Worm (Caenorhabditis elegans) whole organism, young adult: ENCODE results near the gene Y57G11C.8.
A peak's percentile ranks its signal among the peaks of the same experiment; 100 is the strongest.

Source experiments
- B0035.1 ChIP-seq: sonication (generic microtip); optimal IDR thresholded peaks from 2 replicates; lab custom pipeline; 2016; ENCODE audit warnings: missing genetic modification characterization, mild to moderate bottlenecking, missing compliant biosample characterization, missing genotype, missing genetic modification reagents
- C06A6.2 ChIP-seq: fragments of 200-800 bp; sonication (Bioruptor generic); conservative IDR thresholded peaks from 2 replicates; pipeline ENCODE4 v1.3.6; 2022; ENCODE audit warnings: missing genetic modification characterization, missing compliant biosample characterization
- D2030.7 ChIP-seq: fragments of 200-800 bp; sonication (Bioruptor generic); IDR thresholded peaks from 2 replicates; pipeline ENCODE4 v1.3.6; 2022; ENCODE audit warnings: missing genetic modification reagents, missing genetic modification characterization, missing compliant biosample characterization
- F33H1.4 ChIP-seq: fragments of 200-800 bp; sonication (Bioruptor generic); IDR thresholded peaks from 2 replicates; pipeline ENCODE4 v1.3.6; 2022; ENCODE audit warnings: missing genetic modification reagents, missing genetic modification characterization, missing compliant biosample characterization
- F37B4.10 ChIP-seq: fragments of 200-800 bp; sonication (Bioruptor generic); IDR thresholded peaks from 2 replicates; pipeline ENCODE4 v1.3.6; 2022; ENCODE audit warnings: missing genetic modification characterization, missing compliant biosample characterization
- F55B11.4 ChIP-seq: sonication (generic microtip); optimal IDR thresholded peaks from 2 replicates; lab custom pipeline; 2016; ENCODE audit warnings: missing compliant biosample characterization, missing genetic modification characterization, borderline replicate concordance; ENCODE audit not compliant: insufficient read depth
- F57C9.4 ChIP-seq: sonication (generic microtip); optimal IDR thresholded peaks from 2 replicates; lab custom pipeline; 2017; ENCODE audit warnings: mild to moderate bottlenecking, missing genetic modification characterization, missing compliant biosample characterization
- K11D2.4 ChIP-seq: fragments of 200-800 bp; sonication (Bioruptor generic); IDR thresholded peaks from 2 replicates; pipeline ENCODE4 v1.3.6; 2022; ENCODE audit warnings: missing genetic modification reagents, missing genetic modification characterization, missing compliant biosample characterization
- T07F8.4 ChIP-seq: sonication (generic microtip); optimal IDR thresholded peaks from 2 replicates; lab custom pipeline; 2016; ENCODE audit warnings: mild to moderate bottlenecking, missing genetic modification characterization, moderate library complexity, missing compliant biosample characterization
- Y53F4B.3 ChIP-seq: fragments of 200-800 bp; sonication (Bioruptor generic); IDR thresholded peaks from 2 replicates; pipeline ENCODE4 v1.3.6; 2022; ENCODE audit warnings: missing genetic modification reagents, missing genetic modification characterization, missing compliant biosample characterization
- Y56A3A.18 ChIP-seq: fragments of 200-800 bp; sonication (Bioruptor generic); IDR thresholded peaks from 2 replicates; pipeline ENCODE4 v1.3.6; 2022; ENCODE audit warnings: missing genetic modification reagents, missing genetic modification characterization, missing compliant biosample characterization
- Y67H2A.10 ChIP-seq: fragments of 200-800 bp; sonication (Bioruptor generic); conservative IDR thresholded peaks from 2 replicates; pipeline ENCODE4 v1.3.6; 2022; ENCODE audit warnings: missing genetic modification reagents, missing genetic modification characterization, missing compliant biosample characterization
- Y79H2A.3 ChIP-seq: fragments of 200-800 bp; sonication (Bioruptor generic); conservative IDR thresholded peaks from 2 replicates; pipeline ENCODE4 v1.3.6; 2022; ENCODE audit warnings: missing genetic modification reagents, missing genetic modification characterization, missing compliant biosample characterization
- Y95B8A.8 ChIP-seq: fragments of 200-800 bp; sonication (Bioruptor generic); IDR thresholded peaks from 2 replicates; pipeline ENCODE4 v1.3.6; 2022; ENCODE audit warnings: missing genetic modification reagents, missing genetic modification characterization, missing compliant biosample characterization
- akir-1 ChIP-seq: fragments of 200-800 bp; sonication (Bioruptor generic); optimal IDR thresholded peaks from 2 replicates; lab custom pipeline; 2018; ENCODE audit warnings: mild to moderate bottlenecking, missing genetic modification characterization, moderate library complexity, missing compliant biosample characterization
- attf-6 ChIP-seq: fragments of 200-800 bp; sonication (Bioruptor generic); IDR thresholded peaks from 2 replicates; pipeline ENCODE4 v1.3.6; 2022; ENCODE audit warnings: missing genetic modification reagents, missing genetic modification characterization, missing compliant biosample characterization
- cebp-1 ChIP-seq, 2 experiments: fragments of 200-800 bp in 1 of 2; sonication (Bioruptor generic) in 1 of 2; sonication (generic microtip) in 1 of 2; IDR thresholded peaks in 1 of 2; optimal IDR thresholded peaks in 1 of 2; 2 replicates each; pipeline versions ENCODE4 v1.3.6 to Lab custom; 2017 to 2022; ENCODE audit warnings: missing compliant biosample characterization in 2 of 2, missing genetic modification characterization in 2 of 2, mild to moderate bottlenecking in 1 of 2, missing genetic modification reagents in 1 of 2, moderate library complexity in 1 of 2
- cebp-2 ChIP-seq: fragments of 200-800 bp; sonication (Bioruptor generic); IDR thresholded peaks from 2 replicates; pipeline ENCODE4 v1.3.6; 2022; ENCODE audit warnings: missing genetic modification characterization, missing compliant biosample characterization
- ceh-100 ChIP-seq: fragments of 200-800 bp; sonication (Bioruptor generic); IDR thresholded peaks from 2 replicates; pipeline ENCODE4 v1.3.6; 2022; ENCODE audit warnings: missing genetic modification reagents, missing genetic modification characterization, missing compliant biosample characterization
- ceh-27 ChIP-seq: fragments of 200-800 bp; sonication (Bioruptor generic); optimal IDR thresholded peaks from 2 replicates; lab custom pipeline; 2018; ENCODE audit warnings: mild to moderate bottlenecking, missing genetic modification characterization, moderate library complexity, missing compliant biosample characterization
- ceh-40 ChIP-seq: fragments of 200-800 bp; sonication (Bioruptor generic); IDR thresholded peaks from 2 replicates; pipeline ENCODE4 v1.3.6; 2022; ENCODE audit warnings: missing genetic modification characterization, missing compliant biosample characterization
- ceh-58 ChIP-seq: fragments of 200-800 bp; sonication (Bioruptor generic); IDR thresholded peaks from 2 replicates; pipeline ENCODE4 v1.3.6; 2022; ENCODE audit warnings: missing genetic modification characterization, missing compliant biosample characterization
- ceh-79 ChIP-seq: sonication (generic microtip); optimal IDR thresholded peaks from 2 replicates; lab custom pipeline; 2017; ENCODE audit warnings: mild to moderate bottlenecking, missing genetic modification characterization, missing compliant biosample characterization
- dox-1 ChIP-seq: fragments of 200-800 bp; sonication (Bioruptor generic); IDR thresholded peaks from 2 replicates; pipeline ENCODE4 v1.3.6; 2022; ENCODE audit warnings: missing genetic modification reagents, missing genetic modification characterization, missing compliant biosample characterization
- egl-18 ChIP-seq: fragments of 200-800 bp; sonication (Bioruptor generic); IDR thresholded peaks from 2 replicates; pipeline ENCODE4 v1.3.6; 2022; ENCODE audit warnings: missing genetic modification reagents, missing genetic modification characterization, missing compliant biosample characterization
- egl-44 ChIP-seq: fragments of 200-800 bp; sonication (Bioruptor generic); IDR thresholded peaks from 2 replicates; pipeline ENCODE4 v1.3.6; 2022; ENCODE audit warnings: missing genetic modification reagents, missing genetic modification characterization, missing compliant biosample characterization
- ets-4 ChIP-seq: fragments of 200-800 bp; sonication (Bioruptor generic); optimal IDR thresholded peaks from 2 replicates; lab custom pipeline; 2018; ENCODE audit warnings: mild to moderate bottlenecking, missing genetic modification characterization, missing compliant biosample characterization
- hlh-12 ChIP-seq: sonication (generic microtip); optimal IDR thresholded peaks from 2 replicates; lab custom pipeline; 2016; ENCODE audit warnings: missing genetic modification characterization, missing compliant biosample characterization
- hlh-26 ChIP-seq: fragments of 200-800 bp; sonication (Bioruptor generic); conservative IDR thresholded peaks from 2 replicates; pipeline ENCODE4 v1.3.6; 2022; ENCODE audit warnings: missing genetic modification reagents, missing genetic modification characterization, missing compliant biosample characterization
- hmg-1.2 ChIP-seq: fragments of 200-800 bp; sonication (Bioruptor generic); IDR thresholded peaks from 2 replicates; pipeline ENCODE4 v1.3.6; 2022; ENCODE audit warnings: missing genetic modification reagents, missing genetic modification characterization, missing compliant biosample characterization
- hmg-20 ChIP-seq: fragments of 200-800 bp; sonication (Bioruptor generic); IDR thresholded peaks from 2 replicates; pipeline ENCODE4 v1.3.6; 2022; ENCODE audit warnings: missing genetic modification reagents, missing genetic modification characterization, missing compliant biosample characterization
- let-526 ChIP-seq: fragments of 200-800 bp; sonication (Bioruptor generic); IDR thresholded peaks from 2 replicates; pipeline ENCODE4 v1.3.6; 2022; ENCODE audit warnings: missing genetic modification reagents, missing genetic modification characterization, missing compliant biosample characterization
- lin-35 ChIP-seq, 3 experiments: fragments of 150-350 bp in 2 of 3; sonication (generic microtip) in 1 of 3; optimal IDR thresholded peaks; 2 replicates each; lab custom pipeline; 2014 to 2018; ENCODE audit warnings: missing biosample characterization in 3 of 3, missing genetic modification characterization in 3 of 3, missing genetic modification reagents in 3 of 3
- madf-10 ChIP-seq: sonication (generic microtip); optimal IDR thresholded peaks from 2 replicates; lab custom pipeline; 2016; ENCODE audit warnings: mild to moderate bottlenecking, missing genetic modification characterization, missing compliant biosample characterization
- madf-3 ChIP-seq: fragments of 200-800 bp; sonication (Bioruptor generic); IDR thresholded peaks from 2 replicates; pipeline ENCODE4 v1.3.6; 2022; ENCODE audit warnings: missing genetic modification reagents, missing genetic modification characterization, missing compliant biosample characterization
- mxl-1 ChIP-seq: sonication (generic microtip); optimal IDR thresholded peaks from 2 replicates; lab custom pipeline; 2016; ENCODE audit warnings: missing genetic modification characterization, missing compliant biosample characterization
- nhr-120 ChIP-seq: fragments of 200-800 bp; sonication (Bioruptor generic); IDR thresholded peaks from 2 replicates; pipeline ENCODE4 v1.3.6; 2022; ENCODE audit warnings: missing genetic modification characterization, missing compliant biosample characterization
- nhr-27 ChIP-seq: fragments of 200-800 bp; sonication (Bioruptor generic); optimal IDR thresholded peaks from 2 replicates; lab custom pipeline; 2018; ENCODE audit warnings: mild to moderate bottlenecking, missing genetic modification characterization, moderate library complexity, missing compliant biosample characterization
- nhr-90 ChIP-seq: sonication (generic microtip); optimal IDR thresholded peaks from 2 replicates; lab custom pipeline; 2016; ENCODE audit warnings: missing genotype, mild to moderate bottlenecking, missing genetic modification characterization, missing compliant biosample characterization
- rcor-1 ChIP-seq: fragments of 200-800 bp; sonication (Bioruptor generic); IDR thresholded peaks from 2 replicates; pipeline ENCODE4 v1.3.6; 2022; ENCODE audit warnings: missing genetic modification reagents, missing genetic modification characterization, missing compliant biosample characterization
- rec-8 ChIP-seq, 2 experiments: sonication (generic microtip); optimal IDR thresholded peaks; 2 replicates each; lab custom pipeline; 2016; ENCODE audit warnings: mild to moderate bottlenecking in 2 of 2, missing genetic modification characterization in 2 of 2, missing genetic modification reagents in 2 of 2, missing genotype in 2 of 2, missing biosample characterization in 1 of 2, missing compliant biosample characterization in 1 of 2, moderate library complexity in 1 of 2
- repo-1 ChIP-seq: sonication (generic microtip); optimal IDR thresholded peaks from 2 replicates; lab custom pipeline; 2017; ENCODE audit warnings: mild to moderate bottlenecking, missing genetic modification characterization, missing compliant biosample characterization
- sdz-38 ChIP-seq: sonication (generic microtip); optimal IDR thresholded peaks from 2 replicates; lab custom pipeline; 2016; ENCODE audit warnings: missing genotype, missing genetic modification characterization, missing compliant biosample characterization
- snpc-1.1 ChIP-seq: sonication (generic microtip); optimal IDR thresholded peaks from 2 replicates; lab custom pipeline; 2017; ENCODE audit warnings: missing genetic modification characterization, mild to moderate bottlenecking, missing compliant biosample characterization, antibody characterized with exemption, moderate library complexity, missing genotype, missing genetic modification reagents; ENCODE audit not compliant: insufficient read depth
- snpc-1.3 ChIP-seq: sonication (generic microtip); optimal IDR thresholded peaks from 2 replicates; lab custom pipeline; 2017; ENCODE audit warnings: missing genetic modification characterization, mild to moderate bottlenecking, missing compliant biosample characterization, antibody characterized with exemption, moderate library complexity, missing genotype, missing genetic modification reagents; ENCODE audit not compliant: insufficient read depth
- snpc-3.4 ChIP-seq: sonication (generic microtip); optimal IDR thresholded peaks from 2 replicates; lab custom pipeline; 2017; ENCODE audit warnings: missing genetic modification characterization, mild to moderate bottlenecking, missing compliant biosample characterization, antibody characterized with exemption, moderate library complexity, missing genotype, missing genetic modification reagents
- tbx-9 ChIP-seq: sonication (generic microtip); optimal IDR thresholded peaks from 2 replicates; lab custom pipeline; 2016; ENCODE audit warnings: borderline replicate concordance, missing genetic modification characterization, inconsistent platforms, missing compliant biosample characterization
- ztf-26 ChIP-seq: sonication (generic microtip); optimal IDR thresholded peaks from 2 replicates; lab custom pipeline; 2017; ENCODE audit warnings: missing genetic modification characterization, missing compliant biosample characterization

Gene Y57G11C.8

ce11 chrIV:14790579-14790978 lies 8.9 kb downstream of the Y57G11C.8 start (continued):
- no peak for TF ChIP-seq egl-18 (GFP tag; lab: Robert Waterston, UW)
- no peak for TF ChIP-seq T07F8.4 (tag; lab: Kevin White, UChicago)
- peak; percentile 76 for TF ChIP-seq Y79H2A.3
- TF ChIP-seq Y67H2A.10 (GFP tag; lab: Robert Waterston, UW), result 0 out of 2 replicates have a peak, but pooled peaks have one; percentile 28
- no peak for TF ChIP-seq F33H1.4 (GFP tag; lab: Robert Waterston, UW)
- TF ChIP-seq Y53F4B.3 (GFP tag; lab: Robert Waterston, UW), result no peak
- no peak for TF ChIP-seq madf-10 (tag; lab: Kevin White, UChicago)
- TF ChIP-seq Y56A3A.18 (GFP tag; lab: Robert Waterston, UW), result 0 out of 2 replicates have a peak, but pooled peaks have one; percentile 3
- no peak for TF ChIP-seq madf-3 (GFP tag; lab: Robert Waterston, UW)
- TF ChIP-seq sdz-38 (tag; lab: Kevin White, UChicago), result no peak
- TF ChIP-seq snpc-1.3 (tag; lab: Kevin White, UChicago), result peak; percentile 61
- TF ChIP-seq D2030.7, result no peak
- TF ChIP-seq hmg-20 (GFP tag; lab: Robert Waterston, UW), result no peak
- no peak for TF ChIP-seq snpc-3.4
- no peak for TF ChIP-seq tbx-9 (tag; lab: Kevin White, UChicago)
- TF ChIP-seq let-526 (GFP tag; lab: Robert Waterston, UW), result no peak
- peak in 1 of 2 experiments; percentile 32 for TF ChIP-seq rec-8 (tag; optimal IDR thresholded peaks at IDR 0.05; lab: Kevin White, UChicago)
- TF ChIP-seq nhr-27, result no peak
- TF ChIP-seq ceh-79 (tag; lab: Kevin White, UChicago), result no peak
- TF ChIP-seq akir-1, result no peak
- TF ChIP-seq ets-4 (GFP tag; lab: Kevin White, UChicago), result no peak
- no peak for TF ChIP-seq egl-44 (GFP tag; lab: Robert Waterston, UW)
- no peak for TF ChIP-seq K11D2.4 (GFP tag; lab: Robert Waterston, UW)
- TF ChIP-seq F37B4.10 (GFP tag; lab: Robert Waterston, UW), result no peak
- TF ChIP-seq attf-6 (GFP tag; lab: Robert Waterston, UW), result peak; percentile 95
- no peak for TF ChIP-seq ceh-58 (GFP tag; lab: Robert Waterston, UW)
- TF ChIP-seq snpc-1.1, result peak; percentile 31
- no peak for TF ChIP-seq dox-1 (GFP tag; lab: Robert Waterston, UW)
- TF ChIP-seq ceh-27, result no peak
- peak in 1 of 3 experiments; percentile 62 for TF ChIP-seq lin-35 (GFP tag; optimal IDR thresholded peaks at IDR 0.05; lab: Kevin White, UChicago)
- no peak for TF ChIP-seq F55B11.4 (tag; lab: Kevin White, UChicago)
- TF ChIP-seq ceh-100 (GFP tag; lab: Robert Waterston, UW), result no peak
- TF ChIP-seq repo-1, result no peak
- no peak for TF ChIP-seq ceh-40 (GFP tag; lab: Robert Waterston, UW)
- peak; percentile 68; the same call in 1 of the 2 replicates for TF ChIP-seq Y95B8A.8
- no peak for TF ChIP-seq mxl-1 (tag; lab: Kevin White, UChicago)
- TF ChIP-seq hlh-12 (tag; lab: Kevin White, UChicago), result no peak
- no peak for TF ChIP-seq hlh-26
- TF ChIP-seq ztf-26 (tag; lab: Kevin White, UChicago), result no peak
- TF ChIP-seq B0035.1 (tag; lab: Kevin White, UChicago), result no peak
- TF ChIP-seq rcor-1, result no peak
- no peak for TF ChIP-seq C06A6.2 (GFP tag; lab: Robert Waterston, UW)
- peak; percentile 10; the same call in 1 of the 2 replicates for TF ChIP-seq hmg-1.2 (GFP tag; lab: Robert Waterston, UW)
- TF ChIP-seq cebp-2, result no peak
- no peak for TF ChIP-seq F57C9.4 (tag; lab: Kevin White, UChicago)
- TF ChIP-seq nhr-120 (GFP tag; lab: Robert Waterston, UW), result no peak
- TF ChIP-seq cebp-1 (GFP tag; IDR thresholded peaks at IDR 0.05; lab: Robert Waterston, UW), result no peak
- peak; percentile 25 for TF ChIP-seq cebp-1 (tag; optimal IDR thresholded peaks at IDR 0.05; lab: Kevin White, UChicago)
- no peak for TF ChIP-seq nhr-90 (tag; lab: Kevin White, UChicago)
